Worm (Caenorhabditis elegans) whole organism, L3 larva: ENCODE results near the gene C06E1.1.

Source experiments
- ama-1 ChIP-seq: fragments of 150-350 bp; optimal IDR thresholded peaks from 2 replicates; lab custom pipeline; 2018
- ceh-16 ChIP-seq: sonication (generic microtip); optimal IDR thresholded peaks from 2 replicates; lab custom pipeline; 2017; ENCODE audit warnings: missing biosample characterization, missing genetic modification characterization
- ceh-28 ChIP-seq: fragments of 150-350 bp; optimal IDR thresholded peaks from 2 replicates; lab custom pipeline; 2014; ENCODE audit warnings: missing biosample characterization, missing genetic modification reagents, missing genetic modification characterization
- ceh-9 ChIP-seq: sonication (generic microtip); optimal IDR thresholded peaks from 2 replicates; lab custom pipeline; 2018; ENCODE audit warnings: missing biosample characterization, missing genetic modification characterization
- egl-27 ChIP-seq: sonication (generic microtip); optimal IDR thresholded peaks from 4 replicates; lab custom pipeline; 2017; ENCODE audit warnings: missing biosample characterization, missing genetic modification reagents, missing genetic modification characterization
- elt-1 ChIP-seq: fragments of 150-350 bp; optimal IDR thresholded peaks from 2 replicates; lab custom pipeline; 2014; ENCODE audit warnings: missing biosample characterization, missing genetic modification characterization
- elt-2 ChIP-seq: sonication (generic microtip); optimal IDR thresholded peaks from 2 replicates; lab custom pipeline; 2016; ENCODE audit warnings: missing genetic modification reagents, mild to moderate bottlenecking, missing genetic modification characterization, missing compliant biosample characterization
- elt-3 ChIP-seq, 3 experiments: fragments of 150-350 bp in 1 of 3; sonication (generic microtip) in 2 of 3; optimal IDR thresholded peaks; 2 replicates in 2 of 3; 4 replicates in 1 of 3; lab custom pipeline; 2014 to 2017; ENCODE audit warnings: missing biosample characterization in 3 of 3, missing genetic modification characterization in 3 of 3
- eor-1 ChIP-seq, 2 experiments: fragments of 150-350 bp; optimal IDR thresholded peaks; 2 replicates each; lab custom pipeline; 2014 to 2018; ENCODE audit warnings: missing biosample characterization in 2 of 2, missing genetic modification characterization in 2 of 2
- fkh-10 ChIP-seq: sonication (generic microtip); optimal IDR thresholded peaks from 2 replicates; lab custom pipeline; 2017; ENCODE audit warnings: missing biosample characterization, missing genetic modification reagents, missing genetic modification characterization
- fos-1 ChIP-seq: fragments of 150-350 bp; optimal IDR thresholded peaks from 2 replicates; lab custom pipeline; 2014; ENCODE audit warnings: missing biosample characterization, missing genetic modification characterization
- hmg-11 ChIP-seq: sonication (generic microtip); optimal IDR thresholded peaks from 2 replicates; lab custom pipeline; 2016; ENCODE audit warnings: missing genetic modification characterization, missing compliant biosample characterization
- lin-15B ChIP-seq: fragments of 150-350 bp; optimal IDR thresholded peaks from 2 replicates; lab custom pipeline; 2014; ENCODE audit warnings: missing biosample characterization, missing genetic modification characterization
- lsy-12 ChIP-seq: sonication (generic microtip); optimal IDR thresholded peaks from 2 replicates; lab custom pipeline; 2016; ENCODE audit warnings: mild to moderate bottlenecking, missing genetic modification characterization, missing compliant biosample characterization
- nfya-1 ChIP-seq: sonication (generic microtip); optimal IDR thresholded peaks from 2 replicates; lab custom pipeline; 2017; ENCODE audit warnings: missing genetic modification characterization, mild to moderate bottlenecking, missing compliant biosample characterization, antibody characterized with exemption, moderate library complexity; ENCODE audit not compliant: insufficient read depth
- nhr-11 ChIP-seq: fragments of 150-350 bp; optimal IDR thresholded peaks from 2 replicates; lab custom pipeline; 2014; ENCODE audit warnings: missing biosample characterization, missing genetic modification characterization
- nhr-23 ChIP-seq: fragments of 150-350 bp; optimal IDR thresholded peaks from 2 replicates; lab custom pipeline; 2014; ENCODE audit warnings: missing biosample characterization, missing genetic modification reagents, missing genetic modification characterization
- nhr-25 ChIP-seq: sonication (generic microtip); optimal IDR thresholded peaks from 2 replicates; lab custom pipeline; 2017; ENCODE audit warnings: missing biosample characterization, missing genetic modification characterization
- nhr-43 ChIP-seq: sonication (generic microtip); optimal IDR thresholded peaks from 2 replicates; lab custom pipeline; 2016; ENCODE audit warnings: mild to moderate bottlenecking, missing genetic modification characterization, missing compliant biosample characterization; ENCODE audit not compliant: poor library complexity, severe bottlenecking
- nhr-76 ChIP-seq: fragments of 150-350 bp; sonication (generic microtip); optimal IDR thresholded peaks from 5 replicates; lab custom pipeline; 2014; ENCODE audit warnings: missing biosample characterization, missing genetic modification characterization
- pha-4 ChIP-seq: fragments of 150-350 bp; optimal IDR thresholded peaks from 2 replicates; lab custom pipeline; 2014; ENCODE audit warnings: missing biosample characterization, missing genetic modification reagents, missing genetic modification characterization
- pqm-1 ChIP-seq: fragments of 150-350 bp; optimal IDR thresholded peaks from 2 replicates; lab custom pipeline; 2017; ENCODE audit warnings: missing biosample characterization, missing genetic modification characterization, inconsistent platforms
- skn-1 ChIP-seq: fragments of 150-350 bp; optimal IDR thresholded peaks from 2 replicates; lab custom pipeline; 2014; ENCODE audit warnings: missing biosample characterization, missing genetic modification characterization
- snpc-4 ChIP-seq: fragments of 150-350 bp; optimal IDR thresholded peaks from 2 replicates; lab custom pipeline; 2014; ENCODE audit warnings: missing biosample characterization, missing genetic modification characterization
- unc-39 ChIP-seq: sonication (generic microtip); optimal IDR thresholded peaks from 4 replicates; lab custom pipeline; 2017; ENCODE audit warnings: missing biosample characterization, missing genetic modification characterization
- unc-62 ChIP-seq: fragments of 150-350 bp; sonication (generic microtip); optimal IDR thresholded peaks from 4 replicates; lab custom pipeline; 2014; ENCODE audit warnings: missing biosample characterization, missing genetic modification reagents, missing genetic modification characterization
- zag-1 ChIP-seq: fragments of 150-350 bp; optimal IDR thresholded peaks from 2 replicates; lab custom pipeline; 2014; ENCODE audit warnings: missing biosample characterization, missing genetic modification characterization
- ztf-4 ChIP-seq: fragments of 150-350 bp; optimal IDR thresholded peaks from 2 replicates; lab custom pipeline; 2014; ENCODE audit warnings: missing biosample characterization, missing genetic modification characterization

Gene C06E1.1

DNA sequence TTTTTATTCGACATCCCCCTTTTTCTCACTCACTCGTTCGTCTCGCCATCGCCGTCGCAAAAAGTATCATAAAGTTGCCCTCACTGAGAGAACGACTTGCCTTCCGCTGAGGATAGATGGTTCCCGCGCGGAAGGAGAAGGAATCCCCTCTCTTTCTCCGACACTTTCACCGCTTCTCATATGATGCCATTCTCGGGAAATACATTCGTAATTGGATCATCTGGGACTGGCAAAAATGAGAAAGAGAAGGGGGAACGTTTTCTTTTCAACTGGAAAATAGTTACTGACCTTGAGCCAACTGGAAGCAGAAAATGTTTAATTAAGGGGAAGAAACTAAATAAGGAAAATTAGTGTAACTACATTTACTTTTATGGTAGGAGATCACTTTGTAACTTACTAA lies 33.8 kb upstream of the C06E1.1 start:
- TF ChIP-seq skn-1, result no peak
- no peak for TF ChIP-seq nhr-43 (tag; lab: Kevin White, UChicago)
- no peak for TF ChIP-seq pqm-1 (tag; lab: Kevin White, UChicago)
- no peak for TF ChIP-seq nhr-76 (tag; lab: Kevin White, UChicago)
- TF ChIP-seq fkh-10 (GFP tag; lab: Kevin White, UChicago), result no peak
- TF ChIP-seq nhr-25 (tag; lab: Kevin White, UChicago), result peak; percentile 35

DNA sequence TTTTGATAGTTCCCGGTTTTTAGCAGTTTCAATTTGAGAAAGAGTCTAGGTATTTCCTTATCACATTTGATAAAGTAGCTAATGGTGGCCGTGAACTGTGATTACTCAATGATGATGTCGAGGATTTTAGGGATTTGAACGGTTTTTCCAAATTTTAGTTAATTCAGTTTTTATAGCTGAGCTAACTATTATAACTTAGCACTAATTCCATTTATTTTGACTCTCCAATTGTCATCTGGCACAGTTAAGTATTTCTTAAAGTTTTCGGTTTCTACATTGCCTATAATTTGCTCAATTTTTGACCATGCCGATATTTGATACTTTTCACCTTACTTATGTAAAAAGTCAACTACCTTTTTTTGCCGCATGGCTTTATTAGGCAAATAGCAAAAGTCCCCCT lies 32.3 kb upstream of the C06E1.1 start:
- no peak for TF ChIP-seq pha-4 (tag; lab: Kevin White, UChicago)
- no peak for TF ChIP-seq egl-27 (tag; lab: Kevin White, UChicago)
- TF ChIP-seq nhr-25 (tag; lab: Kevin White, UChicago), result no peak
- TF ChIP-seq elt-3 (tag; optimal IDR thresholded peaks at IDR 0.05; lab: Kevin White, UChicago), result no peak

DNA sequence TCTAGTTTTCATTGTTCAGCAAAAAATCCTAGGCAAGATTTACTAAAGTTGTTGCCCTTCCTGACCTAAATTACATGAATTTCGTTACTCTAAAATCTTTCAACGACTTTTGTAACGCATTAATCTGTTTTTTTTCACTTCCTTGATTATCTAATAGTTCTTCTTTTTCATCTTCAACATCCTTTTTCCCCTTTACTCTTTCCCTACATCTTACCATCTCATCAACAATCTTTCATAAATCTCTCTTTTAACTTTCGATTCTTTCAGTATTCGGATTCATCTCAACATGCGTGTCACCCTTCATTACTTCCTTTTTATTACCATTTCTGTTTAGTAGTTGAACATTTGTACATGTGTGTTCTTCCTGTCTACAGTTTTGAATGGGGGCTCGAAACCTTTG lies 31.8 kb upstream of the C06E1.1 start:
- TF ChIP-seq fos-1 (tag; lab: Kevin White, UChicago) (no peak), fkh-10 (GFP tag; lab: Kevin White, UChicago) (no peak), ama-1 (lab: Kevin White, UChicago) (no peak), ceh-9 (tag; lab: Kevin White, UChicago) (no peak), pqm-1 (tag; lab: Kevin White, UChicago) (no peak), pha-4 (tag; lab: Kevin White, UChicago) (no peak), elt-2 (tag; lab: Kevin White, UChicago) (no peak), lin-15B (tag; lab: Kevin White, UChicago) (no peak), nhr-23 (tag; lab: Kevin White, UChicago) (peak; percentile 67), elt-1 (tag; lab: Kevin White, UChicago) (peak; percentile 96), ceh-16 (tag; lab: Kevin White, UChicago) (no peak), zag-1 (tag; lab: Kevin White, UChicago) (no peak), nfya-1 (tag; lab: Kevin White, UChicago) (no peak)

DNA sequence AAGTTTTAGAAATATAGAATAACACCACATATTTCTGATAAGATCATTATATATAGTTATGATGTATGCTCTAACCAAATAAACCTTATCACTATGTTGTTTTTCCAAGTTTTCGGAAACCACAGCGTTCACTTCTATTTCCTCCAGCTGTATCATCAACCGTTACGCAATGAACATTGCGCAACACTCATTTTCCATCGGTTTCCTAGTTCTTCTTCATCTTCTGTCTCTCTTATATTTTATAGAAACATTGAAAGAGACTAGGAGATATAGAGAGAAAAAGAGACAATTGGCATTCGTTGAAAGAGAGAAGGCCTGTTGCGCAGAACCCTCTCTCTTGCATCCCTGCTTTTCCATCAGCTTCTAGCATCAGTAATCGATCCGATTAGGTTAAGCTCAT lies 31.3 kb upstream of the C06E1.1 start:
- peak; percentile 19 for TF ChIP-seq nhr-23 (tag; lab: Kevin White, UChicago)
- no peak for TF ChIP-seq hmg-11 (tag; lab: Kevin White, UChicago)

DNA sequence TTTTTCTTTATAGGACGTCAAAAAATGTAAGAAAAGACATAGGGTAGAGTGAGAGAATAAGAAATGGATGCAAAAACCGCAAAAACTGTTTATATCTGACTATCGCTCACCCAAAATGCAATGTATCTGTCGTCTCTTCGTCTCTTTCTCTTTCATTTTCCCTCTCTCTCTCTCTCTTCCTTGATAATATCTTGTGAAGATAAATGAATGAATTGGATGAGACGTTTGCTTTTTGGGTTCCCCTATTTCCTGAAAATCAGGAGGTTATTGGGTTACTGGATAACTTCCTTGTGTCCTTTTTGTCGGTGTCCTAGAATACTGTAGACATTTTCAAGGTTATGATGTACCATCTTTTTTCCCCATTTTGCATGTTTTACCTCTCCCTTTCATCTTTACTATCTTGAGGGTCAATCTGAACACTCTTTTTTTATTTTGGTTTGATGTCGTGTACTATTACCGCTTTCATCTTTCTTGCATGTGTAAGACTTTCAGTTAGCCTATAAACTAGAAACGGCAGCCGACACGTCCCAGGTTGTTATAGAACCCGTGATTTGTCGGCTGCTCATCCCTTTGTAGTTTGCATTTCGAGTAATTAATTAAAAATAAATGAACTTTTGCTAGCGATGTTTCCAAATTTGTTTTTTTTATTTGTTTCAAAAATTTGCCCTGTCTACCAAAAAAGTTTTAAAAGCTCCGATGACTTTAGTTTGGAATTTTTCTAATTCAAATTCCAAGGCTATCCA lies 30.1 kb upstream of the C06E1.1 start:
- no peak for TF ChIP-seq ztf-4 (tag; lab: Kevin White, UChicago)
- TF ChIP-seq nhr-23 (tag; lab: Kevin White, UChicago), result peak; percentile 93
- TF ChIP-seq unc-62 (GFP tag; lab: Kevin White, UChicago), result no peak
- TF ChIP-seq elt-1 (tag; lab: Kevin White, UChicago), result peak; percentile 51
- TF ChIP-seq ceh-28 (tag; lab: Kevin White, UChicago), result no peak
- no peak for TF ChIP-seq elt-3 (tag; optimal IDR thresholded peaks at IDR 0.05; lab: Kevin White, UChicago)
- no peak for TF ChIP-seq eor-1 (tag; optimal IDR thresholded peaks at IDR 0.05; lab: Kevin White, UChicago)
- peak; percentile 71 for TF ChIP-seq snpc-4 (tag; lab: Kevin White, UChicago)

DNA sequence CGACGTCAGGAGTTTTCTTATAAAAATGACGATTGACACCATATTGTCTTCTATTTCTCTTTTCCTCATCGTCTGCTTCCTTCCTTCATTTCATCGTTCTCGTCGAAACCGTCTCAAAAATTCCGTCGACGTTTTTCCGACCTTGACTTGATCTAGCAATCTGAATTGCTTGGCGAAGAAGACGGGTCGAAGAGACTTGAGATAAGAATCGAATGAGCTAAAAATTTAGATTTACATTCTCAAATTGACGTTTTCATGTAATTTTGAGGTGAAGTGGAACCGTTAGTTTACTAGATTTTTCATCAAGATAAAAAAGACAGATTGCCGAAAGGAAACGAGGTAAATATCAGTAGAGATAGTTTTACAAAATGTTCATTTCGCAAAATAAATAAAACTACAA lies 28.1 kb upstream of the C06E1.1 start:
- TF ChIP-seq unc-39 (tag; lab: Kevin White, UChicago), result no peak
- TF ChIP-seq nhr-25 (tag; lab: Kevin White, UChicago), result peak; percentile 64
- no peak for TF ChIP-seq unc-62 (GFP tag; lab: Kevin White, UChicago)
- no peak for TF ChIP-seq nhr-11 (tag; lab: Kevin White, UChicago)
- peak; percentile 7 for TF ChIP-seq nhr-23 (tag; lab: Kevin White, UChicago)
- no peak for TF ChIP-seq lsy-12 (tag; lab: Kevin White, UChicago)
- TF ChIP-seq elt-1 (tag; lab: Kevin White, UChicago), result peak; percentile 97
